Fruit fly (Drosophila melanogaster) whole organism, wandering third instar larva: ENCODE measurements around the gene rho.

ENCODE experiments used
- N ChIP-seq: fragments of >200 bp; optimal IDR thresholded peaks from 2 replicates; lab custom pipeline; 2018; ENCODE audit warnings: missing biosample characterization, missing external identifiers, missing genetic modification characterization
- dl ChIP-seq, 2 experiments: fragments of 175-275, 200-275 bp in 1 of 2; fragments of 200-275 bp in 1 of 2; sonication (Bioruptor generic); optimal IDR thresholded peaks; lab custom pipeline; 2018; ENCODE audit warnings: mild to moderate bottlenecking in 2 of 2, missing biosample characterization in 2 of 2, missing genetic modification characterization in 2 of 2, moderate library complexity in 2 of 2; ENCODE audit not compliant: partially characterized antibody in 2 of 2, insufficient read depth in 1 of 2
- lola ChIP-seq: fragments of >200 bp; optimal IDR thresholded peaks from 2 replicates; lab custom pipeline; 2017; ENCODE audit warnings: missing biosample characterization, missing genetic modification characterization
- psq ChIP-seq: fragments of 200-800 bp; sonication (Bioruptor generic); optimal IDR thresholded peaks from 3 replicates; lab custom pipeline; 2017; ENCODE audit warnings: missing biosample characterization, mild to moderate bottlenecking, missing genetic modification characterization, moderate library complexity

DNA sequence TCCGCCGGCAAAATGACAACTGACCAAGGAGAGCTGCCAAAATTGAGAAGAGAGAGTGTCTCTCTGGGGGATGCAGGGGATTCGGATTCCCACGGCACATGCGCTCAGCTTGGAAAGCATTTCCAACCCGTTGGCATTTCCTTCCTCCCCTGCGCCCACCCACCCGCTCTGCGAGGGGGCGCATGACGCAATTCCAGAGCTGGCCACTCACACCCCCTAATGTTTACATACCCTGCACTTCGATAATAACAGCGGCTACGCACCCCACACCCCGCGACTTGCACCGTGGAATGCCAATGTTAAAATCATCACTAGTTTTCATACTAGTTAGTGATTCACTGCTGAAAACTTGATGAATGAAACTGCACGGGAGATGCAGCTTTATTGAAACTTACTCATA is 25.9 kb downstream of the rho start, which contains the start of gene stet:
- no peak for TF ChIP-seq psq (GFP tag; lab: Kevin White, UChicago)
- no peak for TF ChIP-seq lola
- no peak for TF ChIP-seq dl (GFP tag; optimal IDR thresholded peaks at IDR 0.05; lab: Kevin White, UChicago; ENCODE audit: insufficient read depth in 1 of 2, partially characterized antibody in 2 of 2)
- TF ChIP-seq N (GFP tag; lab: Kevin White, UChicago), result no peak
